Fruit fly (Drosophila melanogaster): ENCODE data around the gene CG9098.

The CG9098 gene

dm6 chr2L:6000065-6000464, 12.1 kb downstream of the CG9098 start, which contains the start of gene Tsp26A (continued):
- TF ChIP-seq phol (tag; optimal IDR thresholded peaks at IDR 0.05) (peak; percentile 93), CG14050 (GFP tag; IDR thresholded peaks at IDR 0.05) (no peak), Sox102F (GFP tag; optimal IDR thresholded peaks at IDR 0.05) (no peak), CoRest (tag; optimal IDR thresholded peaks at IDR 0.05) (peak; percentile 15), HLH3B (GFP tag; IDR thresholded peaks at IDR 0.05) (no peak), CG1603 (tag; optimal IDR thresholded peaks at IDR 0.05) (no peak), CG6854 (GFP tag; optimal IDR thresholded peaks at IDR 0.05) (no peak), CG15479 (GFP tag; optimal IDR thresholded peaks at IDR 0.05) (no peak), Rfx (GFP tag; IDR thresholded peaks at IDR 0.05) (peak; percentile 23; the same call in 1 of the 2 replicates)

- TF ChIP-seq crp (GFP tag; optimal IDR thresholded peaks at IDR 0.05): peak in 1 of 2 experiments; percentile 12
- TF ChIP-seq CG17829 (tag; optimal IDR thresholded peaks at IDR 0.05): peak; percentile 42
- peak; percentile 24 for TF ChIP-seq CG2712 (tag; optimal IDR thresholded peaks at IDR 0.05)
- TF ChIP-seq fu2 (GFP tag; optimal IDR thresholded peaks at IDR 0.05): peak; percentile 35
- no peak for TF ChIP-seq yki (optimal IDR thresholded peaks at IDR 0.05)
- TF ChIP-seq cad (GFP tag; optimal IDR thresholded peaks at IDR 0.05): no peak
- no peak for TF ChIP-seq CG7745 (tag; optimal IDR thresholded peaks at IDR 0.05)
- TF ChIP-seq dm (GFP tag; optimal IDR thresholded peaks at IDR 0.05): peak; percentile 44
- no peak for TF ChIP-seq pros (GFP tag; optimal IDR thresholded peaks at IDR 0.05)
- no peak for TF ChIP-seq grau (tag; optimal IDR thresholded peaks at IDR 0.05)
- no peak for TF ChIP-seq D19A (tag; optimal IDR thresholded peaks at IDR 0.05)
- peak; percentile 86 for TF ChIP-seq Ets97D (GFP tag; optimal IDR thresholded peaks at IDR 0.05)
- peak; percentile 32; the same call in 1 of the 2 replicates for TF ChIP-seq Bgb (GFP tag; IDR thresholded peaks at IDR 0.05; ENCODE audit: partially characterized antibody)
- TF ChIP-seq HLH3B (GFP tag; IDR thresholded peaks at IDR 0.05): 0 out of 2 replicates have a peak, but pooled peaks have one; percentile 28
- TF ChIP-seq Scr (GFP tag; IDR thresholded peaks at IDR 0.05; ENCODE audit: partially characterized antibody): peak; percentile 34
- peak; percentile 23 for TF ChIP-seq Xbp1 (GFP tag; optimal IDR thresholded peaks at IDR 0.05)
- peak; percentile 9 for TF ChIP-seq Elba2 (GFP tag; optimal IDR thresholded peaks at IDR 0.05)
- TF ChIP-seq Doc2 (GFP tag; IDR thresholded peaks at IDR 0.05): no peak
- no peak for TF ChIP-seq gsb-n (tag; optimal IDR thresholded peaks at IDR 0.05)
- no peak for TF ChIP-seq eve (GFP tag; optimal IDR thresholded peaks at IDR 0.05)
- TF ChIP-seq CG1792 (GFP tag; optimal IDR thresholded peaks at IDR 0.05): no peak
- no peak for TF ChIP-seq CG12299 (tag; optimal IDR thresholded peaks at IDR 0.05)
- TF ChIP-seq Lpt (GFP tag; optimal IDR thresholded peaks at IDR 0.05): no peak
- no peak for TF ChIP-seq CG4707 (GFP tag; optimal IDR thresholded peaks at IDR 0.05)
- no peak for TF ChIP-seq tap (tag; optimal IDR thresholded peaks at IDR 0.05)
- TF ChIP-seq jigr1 (GFP tag; IDR thresholded peaks at IDR 0.05): no peak
- TF ChIP-seq zfh1 (GFP tag; IDR thresholded peaks at IDR 0.05): peak; percentile 73
- TF ChIP-seq CG10565 (GFP tag; optimal IDR thresholded peaks at IDR 0.05): no peak
- TF ChIP-seq CG10274 (GFP tag; optimal IDR thresholded peaks at IDR 0.05): peak; percentile 65
- peak; percentile 62; the same call in 1 of the 3 replicates for TF ChIP-seq ken (GFP tag; IDR thresholded peaks at IDR 0.05)
- peak; percentile 61 for TF ChIP-seq CG9932 (GFP tag; IDR thresholded peaks at IDR 0.05)
- peak; percentile 41 for TF ChIP-seq B-H2 (GFP tag; optimal IDR thresholded peaks at IDR 0.05)
- no peak for TF ChIP-seq luna (GFP tag; optimal IDR thresholded peaks at IDR 0.05)
- TF ChIP-seq E2f1 (GFP tag; IDR thresholded peaks at IDR 0.05): 0 out of 2 replicates have a peak, but pooled peaks have one; percentile 26
- peak; percentile 56 for TF ChIP-seq NFAT (GFP tag; IDR thresholded peaks at IDR 0.05)
- peak; percentile 42 for TF ChIP-seq Jarid2 (GFP tag; optimal IDR thresholded peaks at IDR 0.05)
- no peak for TF ChIP-seq gsb (GFP tag; IDR thresholded peaks at IDR 0.05)
- peak; percentile 64 for TF ChIP-seq lab (GFP tag; optimal IDR thresholded peaks at IDR 0.05)
- TF ChIP-seq Abd-B (GFP tag; optimal IDR thresholded peaks at IDR 0.05): no peak
- peak; percentile 55 for TF ChIP-seq CG6791 (GFP tag; IDR thresholded peaks at IDR 0.05; ENCODE audit: partially characterized antibody)
- peak; percentile 47; the same call in 1 of the 2 replicates for TF ChIP-seq chm (GFP tag; IDR thresholded peaks at IDR 0.05)
- peak; percentile 31 for TF ChIP-seq bigmax (GFP tag; optimal IDR thresholded peaks at IDR 0.05)
These were observed 12.9 kb downstream of the CG9098 start, which contains the start of gene Kdm5 for dm6 chr2L:5999247-5999646. Gene Kdm5 (minus strand): TSS chr2L:5999501.

Measured in whole organism, embryonic.